Worm (Caenorhabditis elegans): ENCODE results near the gene C14B1.2.

DNA sequence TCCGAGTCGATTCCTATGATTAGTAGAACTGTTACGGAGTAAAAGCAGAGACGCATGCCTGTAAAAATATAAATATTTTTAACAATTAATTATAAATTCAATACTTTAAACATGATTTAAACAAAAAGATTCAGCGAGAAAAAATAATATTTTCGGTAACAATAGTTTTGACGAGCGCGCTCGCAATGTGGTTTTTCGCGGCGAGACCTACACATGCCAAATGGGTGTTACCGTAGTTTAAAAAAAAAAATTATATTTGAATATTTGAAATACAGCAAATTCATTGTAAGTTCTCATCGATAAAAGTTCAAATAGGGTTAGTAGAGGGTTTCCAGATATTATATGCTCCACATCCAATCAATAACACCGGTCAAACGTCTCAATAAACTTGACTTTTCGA lies 24.4 kb downstream of the C14B1.2 start, which contains the start of gene gldi-5:
- no peak for TF ChIP-seq aha-1 (tag; optimal IDR thresholded peaks at IDR 0.05)
- TF ChIP-seq lin-14 (GFP tag; optimal IDR thresholded peaks at IDR 0.05): no peak
- no peak for TF ChIP-seq pqm-1 (tag; optimal IDR thresholded peaks at IDR 0.05)
- no peak for TF ChIP-seq lin-39 (tag; optimal IDR thresholded peaks at IDR 0.05)
- TF ChIP-seq snpc-4 (tag; optimal IDR thresholded peaks at IDR 0.05): no peak
- TF ChIP-seq fos-1 (tag; optimal IDR thresholded peaks at IDR 0.05): no peak
- no peak for TF ChIP-seq aly-2 (tag; optimal IDR thresholded peaks at IDR 0.05)
- no peak for TF ChIP-seq isw-1 (GFP tag; IDR thresholded peaks at IDR 0.05)

Measured in whole organism, L1 larva.